Worm (Caenorhabditis elegans) whole organism, mixed stage, embryonic: Measurements from ENCODE around the gene K07D4.5.

Experiments
- M03D4.4 ChIP-seq: sonication (generic microtip); optimal IDR thresholded peaks from 2 replicates; lab custom pipeline; 2017; ENCODE audit warnings: mild to moderate bottlenecking, missing genetic modification characterization, missing compliant biosample characterization
- blmp-1 ChIP-seq: fragments of 150-350 bp; optimal IDR thresholded peaks from 2 replicates; lab custom pipeline; 2014; ENCODE audit warnings: missing biosample characterization, missing genetic modification characterization
- ceh-39 ChIP-seq: fragments of 150-350 bp; optimal IDR thresholded peaks from 2 replicates; lab custom pipeline; 2014; ENCODE audit warnings: missing biosample characterization, missing genetic modification characterization
- ceh-43 ChIP-seq: fragments of 200-800 bp; sonication (Bioruptor generic); optimal IDR thresholded peaks from 2 replicates; lab custom pipeline; 2018; ENCODE audit warnings: mild to moderate bottlenecking, missing genetic modification characterization, moderate library complexity, missing compliant biosample characterization
- ceh-83 ChIP-seq: fragments of 200-800 bp; sonication (Bioruptor generic); optimal IDR thresholded peaks from 2 replicates; lab custom pipeline; 2018; ENCODE audit warnings: mild to moderate bottlenecking, missing genetic modification characterization, missing compliant biosample characterization
- ces-1 ChIP-seq: fragments of 150-350 bp; optimal IDR thresholded peaks from 2 replicates; lab custom pipeline; 2014; ENCODE audit warnings: missing biosample characterization, missing genetic modification reagents, missing genetic modification characterization
- cnd-1 ChIP-seq: fragments of 200-800 bp; sonication (Bioruptor generic); optimal IDR thresholded peaks from 2 replicates; lab custom pipeline; 2018; ENCODE audit warnings: mild to moderate bottlenecking, missing genetic modification characterization, missing compliant biosample characterization
- drap-1 ChIP-seq: fragments of 200-800 bp; sonication (Bioruptor generic); optimal IDR thresholded peaks from 3 replicates; lab custom pipeline; 2018; ENCODE audit warnings: mild to moderate bottlenecking, missing genetic modification characterization, missing compliant biosample characterization
- elt-1 ChIP-seq: sonication (generic microtip); optimal IDR thresholded peaks from 2 replicates; lab custom pipeline; 2017; ENCODE audit warnings: missing genetic modification characterization, mild to moderate bottlenecking, missing compliant biosample characterization, antibody characterized with exemption, moderate library complexity, borderline replicate concordance; ENCODE audit not compliant: insufficient read depth
- elt-3 ChIP-seq: fragments of 150-350 bp; optimal IDR thresholded peaks from 2 replicates; lab custom pipeline; 2014; ENCODE audit warnings: missing biosample characterization, missing genetic modification characterization
- ham-2 ChIP-seq: fragments of 200-800 bp; sonication (Bioruptor generic); optimal IDR thresholded peaks from 2 replicates; lab custom pipeline; 2018; ENCODE audit warnings: mild to moderate bottlenecking, missing genetic modification characterization, missing compliant biosample characterization
- hlh-1 ChIP-seq: fragments of 150-350 bp; optimal IDR thresholded peaks from 2 replicates; lab custom pipeline; 2014; ENCODE audit warnings: missing biosample characterization, missing genetic modification reagents, missing genetic modification characterization
- lin-13 ChIP-seq: fragments of 150-350 bp; optimal IDR thresholded peaks from 2 replicates; lab custom pipeline; 2014; ENCODE audit warnings: missing biosample characterization, missing genetic modification characterization
- lin-32 ChIP-seq: fragments of 200-800 bp; sonication (Bioruptor generic); optimal IDR thresholded peaks from 2 replicates; lab custom pipeline; 2018; ENCODE audit warnings: mild to moderate bottlenecking, missing genetic modification characterization, missing compliant biosample characterization
- lsy-2 ChIP-seq: fragments of 150-350 bp; optimal IDR thresholded peaks from 2 replicates; lab custom pipeline; 2014; ENCODE audit warnings: missing biosample characterization, missing genetic modification characterization
- mep-1 ChIP-seq: fragments of 150-350 bp; optimal IDR thresholded peaks from 2 replicates; lab custom pipeline; 2017; ENCODE audit warnings: missing biosample characterization, missing genetic modification reagents, missing genetic modification characterization, inconsistent platforms
- mls-2 ChIP-seq: sonication (generic microtip); optimal IDR thresholded peaks from 2 replicates; lab custom pipeline; 2016; ENCODE audit warnings: mild to moderate bottlenecking, missing genetic modification characterization, moderate library complexity, missing compliant biosample characterization
- nhr-12 ChIP-seq: fragments of 150-350 bp; optimal IDR thresholded peaks from 2 replicates; lab custom pipeline; 2014; ENCODE audit warnings: missing biosample characterization, missing genetic modification characterization
- nhr-2 ChIP-seq: fragments of 150-350 bp; optimal IDR thresholded peaks from 2 replicates; lab custom pipeline; 2014; ENCODE audit warnings: missing biosample characterization, missing genetic modification characterization
- nhr-237 ChIP-seq: fragments of 150-350 bp; optimal IDR thresholded peaks from 2 replicates; lab custom pipeline; 2014; ENCODE audit warnings: missing biosample characterization, missing genetic modification characterization
- nhr-76 ChIP-seq: sonication (generic microtip); optimal IDR thresholded peaks from 2 replicates; lab custom pipeline; 2017; ENCODE audit warnings: missing biosample characterization, missing genetic modification characterization
- pha-4 ChIP-seq: fragments of 150-350 bp; optimal IDR thresholded peaks from 2 replicates; lab custom pipeline; 2018; ENCODE audit warnings: missing biosample characterization, missing genetic modification reagents, missing genetic modification characterization
- sem-2 ChIP-seq: fragments of 200-800 bp; sonication (Bioruptor generic); optimal IDR thresholded peaks from 2 replicates; lab custom pipeline; 2018; ENCODE audit warnings: mild to moderate bottlenecking, missing genetic modification characterization, missing compliant biosample characterization
- snpc-4 ChIP-seq: fragments of 150-350 bp; optimal IDR thresholded peaks from 2 replicates; lab custom pipeline; 2014; ENCODE audit warnings: missing biosample characterization, missing genetic modification characterization
- sptf-1 ChIP-seq: sonication (generic microtip); optimal IDR thresholded peaks from 2 replicates; lab custom pipeline; 2017; ENCODE audit warnings: mild to moderate bottlenecking, missing genetic modification characterization, moderate library complexity, missing compliant biosample characterization
- tbx-8 ChIP-seq: fragments of 200-800 bp; sonication (Bioruptor generic); optimal IDR thresholded peaks from 2 replicates; lab custom pipeline; 2018; ENCODE audit warnings: mild to moderate bottlenecking, missing genetic modification characterization, moderate library complexity, missing compliant biosample characterization
- unc-120 ChIP-seq: sonication (generic microtip); optimal IDR thresholded peaks from 2 replicates; lab custom pipeline; 2017; ENCODE audit warnings: missing genetic modification characterization, missing compliant biosample characterization; ENCODE audit not compliant: poor library complexity, severe bottlenecking
- unc-39 ChIP-seq: fragments of 150-350 bp; optimal IDR thresholded peaks from 2 replicates; lab custom pipeline; 2014; ENCODE audit warnings: missing biosample characterization, missing genetic modification characterization
- unc-62 ChIP-seq: fragments of 150-350 bp; optimal IDR thresholded peaks from 2 replicates; lab custom pipeline; 2014; ENCODE audit warnings: missing biosample characterization, missing genetic modification reagents, missing genetic modification characterization
- zip-8 ChIP-seq: fragments of 150-350 bp; optimal IDR thresholded peaks from 2 replicates; lab custom pipeline; 2014; ENCODE audit warnings: missing biosample characterization, missing genetic modification characterization
- ztf-11 ChIP-seq: fragments of 150-350 bp; optimal IDR thresholded peaks from 2 replicates; lab custom pipeline; 2014; ENCODE audit warnings: missing biosample characterization, missing genetic modification characterization

K07D4.5 gene

ce11 chrII:4067258-4067657 is 41.9 kb upstream of the K07D4.5 start, which contains the start of gene W06A11.1:
Gene W06A11.1 (plus strand): TSS chrII:4067558.
- no peak for TF ChIP-seq nhr-12
- TF ChIP-seq sem-2 (GFP tag; lab: Kevin White, UChicago), result no peak
- no peak for TF ChIP-seq blmp-1 (tag; lab: Kevin White, UChicago)
- no peak for TF ChIP-seq ham-2 (GFP tag; lab: Kevin White, UChicago)
- no peak for TF ChIP-seq tbx-8 (GFP tag; lab: Kevin White, UChicago)
- no peak for TF ChIP-seq ceh-83 (GFP tag; lab: Kevin White, UChicago)
- no peak for TF ChIP-seq ztf-11 (tag; lab: Kevin White, UChicago)
- no peak for TF ChIP-seq ceh-43 (GFP tag; lab: Kevin White, UChicago)
- no peak for TF ChIP-seq mls-2 (tag; lab: Kevin White, UChicago)
- no peak for TF ChIP-seq pha-4
- no peak for TF ChIP-seq nhr-76
- no peak for TF ChIP-seq unc-39 (tag; lab: Kevin White, UChicago)
- TF ChIP-seq snpc-4 (tag; lab: Kevin White, UChicago), result no peak
- TF ChIP-seq lin-32 (GFP tag; lab: Kevin White, UChicago), result no peak
- TF ChIP-seq drap-1, result no peak
- TF ChIP-seq, all 35 proteins: peak for 0

ce11 chrII:4063997-4064396 is 38.6 kb upstream of the K07D4.5 start, which contains the start of gene fbxb-118:
Gene fbxb-118 (minus strand): TSS chrII:4064097.
- TF ChIP-seq snpc-4 (tag; lab: Kevin White, UChicago) (no peak), hlh-1 (no peak), ham-2 (GFP tag; lab: Kevin White, UChicago) (no peak), lin-32 (GFP tag; lab: Kevin White, UChicago) (no peak), ceh-43 (GFP tag; lab: Kevin White, UChicago) (no peak), pha-4 (no peak), nhr-2 (no peak), ceh-39 (tag; lab: Kevin White, UChicago) (no peak)

ce11 chrII:4062477-4062876 is 37.1 kb upstream of the K07D4.5 start, which contains the start of gene gadr-4:
Gene gadr-4 (minus strand): TSS chrII:4062577.
- TF ChIP-seq pha-4 (no peak), elt-3 (tag; lab: Kevin White, UChicago) (no peak), ces-1 (GFP tag; lab: Kevin White, UChicago) (no peak), tbx-8 (GFP tag; lab: Kevin White, UChicago) (no peak), nhr-237 (tag; lab: Kevin White, UChicago) (no peak), sptf-1 (no peak), drap-1 (no peak), ham-2 (GFP tag; lab: Kevin White, UChicago) (no peak), cnd-1 (no peak)

ce11 chrII:4049672-4050071 is 24.3 kb upstream of the K07D4.5 start:
- TF ChIP-seq lsy-2 (tag; lab: Kevin White, UChicago), result peak; percentile 13

- peak; percentile 50 for TF ChIP-seq lsy-2 (tag; lab: Kevin White, UChicago)
- TF ChIP-seq zip-8 (tag; lab: Kevin White, UChicago), result peak; percentile 21
Observed at ce11 chrII:4047839-4048440, 22.6 kb upstream of the K07D4.5 start.

ce11 chrII:4045396-4045795 is 20.0 kb upstream of the K07D4.5 start, which contains the start of gene K07D4.2:
Gene K07D4.2 (minus strand): TSS chrII:4045496.
- no peak for TF ChIP-seq blmp-1 (tag; lab: Kevin White, UChicago)
- TF ChIP-seq ces-1 (GFP tag; lab: Kevin White, UChicago), result no peak
- TF ChIP-seq sptf-1, result no peak
- no peak for TF ChIP-seq pha-4
- TF ChIP-seq lsy-2 (tag; lab: Kevin White, UChicago), result no peak
- no peak for TF ChIP-seq elt-1 (tag; lab: Kevin White, UChicago)
- no peak for TF ChIP-seq drap-1
- TF ChIP-seq ztf-11 (tag; lab: Kevin White, UChicago), result no peak
- TF ChIP-seq nhr-237 (tag; lab: Kevin White, UChicago), result no peak
- no peak for TF ChIP-seq mep-1 (tag; lab: Kevin White, UChicago)

ce11 chrII:4044349-4044748 is 19.0 kb upstream of the K07D4.5 start, which contains the start of gene rpn-11:
Gene rpn-11 (minus strand): TSS chrII:4044546.
- TF ChIP-seq ceh-43 (GFP tag; lab: Kevin White, UChicago) (peak; percentile 36), M03D4.4 (tag; lab: Kevin White, UChicago) (peak; percentile 46), lsy-2 (tag; lab: Kevin White, UChicago) (peak; percentile 89), drap-1 (peak; percentile 54), mep-1 (tag; lab: Kevin White, UChicago) (peak; percentile 53), unc-62 (GFP tag; lab: Kevin White, UChicago) (no peak), pha-4 (peak; percentile 59), elt-1 (tag; lab: Kevin White, UChicago) (no peak), lin-13 (tag; lab: Kevin White, UChicago) (peak; percentile 56), unc-120 (tag; lab: Kevin White, UChicago) (no peak), hlh-1 (no peak), unc-39 (tag; lab: Kevin White, UChicago) (no peak), ces-1 (GFP tag; lab: Kevin White, UChicago) (peak; percentile 78), ceh-83 (GFP tag; lab: Kevin White, UChicago) (no peak), ceh-39 (tag; lab: Kevin White, UChicago) (peak; percentile 21), cnd-1 (no peak), sptf-1 (peak; percentile 54), nhr-237 (tag; lab: Kevin White, UChicago) (peak; percentile 64)
